Fruit fly (Drosophila melanogaster): ENCODE measurements around the gene Ir68a.
A peak's percentile ranks its signal among the peaks of the same experiment; 100 is the strongest.

Gene Ir68a

dm6 chr3L:11272243-11273012 is 36.4 kb upstream of the Ir68a start (continued):
- TF ChIP-seq YL-1 (GFP tag; optimal IDR thresholded peaks at IDR 0.05) (no peak), CG16779 (GFP tag; IDR thresholded peaks at IDR 0.05) (peak; percentile 55; the same call in 1 of the 2 replicates), MESR4 (GFP tag; optimal IDR thresholded peaks at IDR 0.05) (no peak), unc-4 (GFP tag; IDR thresholded peaks at IDR 0.05; ENCODE audit: partially characterized antibody) (no peak), tup (GFP tag; optimal IDR thresholded peaks at IDR 0.05) (no peak), CG7556 (GFP tag; optimal IDR thresholded peaks at IDR 0.05) (peak; percentile 18), cato (GFP tag; optimal IDR thresholded peaks at IDR 0.05; ENCODE audit: borderline replicate concordance) (no peak), CG1832 (GFP tag; optimal IDR thresholded peaks at IDR 0.05) (no peak), CG11504 (tag; optimal IDR thresholded peaks at IDR 0.05) (peak; percentile 67), C15 (GFP tag; IDR thresholded peaks at IDR 0.05) (no peak), ranshi (GFP tag; IDR thresholded peaks at IDR 0.05) (no peak), CG8944 (GFP tag; optimal IDR thresholded peaks at IDR 0.05) (no peak), CG10147 (GFP tag; optimal IDR thresholded peaks at IDR 0.05) (no peak), CG15011 (GFP tag; optimal IDR thresholded peaks at IDR 0.05) (no peak), Med (GFP tag) (peak; percentile 74), CG17385 (GFP tag; optimal IDR thresholded peaks at IDR 0.05) (peak; percentile 4), CG10462 (GFP tag; optimal IDR thresholded peaks at IDR 0.05) (no peak), CG2678 (tag; optimal IDR thresholded peaks at IDR 0.05) (peak; percentile 76), usp (GFP tag; optimal IDR thresholded peaks at IDR 0.05) (no peak), caup (GFP tag; optimal IDR thresholded peaks at IDR 0.05; ENCODE audit: severe bottlenecking) (no peak), insv (GFP tag; optimal IDR thresholded peaks at IDR 0.05) (no peak), Ssrp (tag; optimal IDR thresholded peaks at IDR 0.05) (no peak), CG11695 (GFP tag; IDR thresholded peaks at IDR 0.05) (peak; percentile 26; the same call in 1 of the 3 replicates), sug (tag; optimal IDR thresholded peaks at IDR 0.05) (no peak), D19A (tag; optimal IDR thresholded peaks at IDR 0.05) (peak; percentile 31), CG16863 (GFP tag; optimal IDR thresholded peaks at IDR 0.05) (no peak), CG9727 (GFP tag; optimal IDR thresholded peaks at IDR 0.05) (peak; percentile 9), BEAF-32 (GFP tag; optimal IDR thresholded peaks at IDR 0.05) (no peak), CG17912 (GFP tag; optimal IDR thresholded peaks at IDR 0.05) (no peak), z (GFP tag; IDR thresholded peaks at IDR 0.05) (no peak), zen (tag; optimal IDR thresholded peaks at IDR 0.05) (no peak), CG13287 (GFP tag; IDR thresholded peaks at IDR 0.05; ENCODE audit: partially characterized antibody) (no peak), CG3847 (GFP tag; IDR thresholded peaks at IDR 0.05) (no peak), Hmx (GFP tag; optimal IDR thresholded peaks at IDR 0.05) (no peak), ATbp (GFP tag; optimal IDR thresholded peaks at IDR 0.05) (no peak), CG30431 (GFP tag; optimal IDR thresholded peaks at IDR 0.05) (no peak), ftz-f1 (GFP tag; optimal IDR thresholded peaks at IDR 0.05) (no peak), CG33557 (GFP tag; optimal IDR thresholded peaks at IDR 0.05) (no peak), Atf6 (GFP tag; IDR thresholded peaks at IDR 0.05) (no peak), tin (GFP tag; optimal IDR thresholded peaks at IDR 0.05) (no peak), CG12659 (GFP tag; optimal IDR thresholded peaks at IDR 0.05) (no peak), CG10267 (tag; optimal IDR thresholded peaks at IDR 0.05) (peak; percentile 3), CG33213 (GFP tag; optimal IDR thresholded peaks at IDR 0.05) (no peak), ro (GFP tag; IDR thresholded peaks at IDR 0.05) (no peak), az2 (GFP tag; optimal IDR thresholded peaks at IDR 0.05) (no peak), dati (GFP tag; IDR thresholded peaks at IDR 0.05) (no peak), CG2889 (GFP tag; IDR thresholded peaks at IDR 0.05) (no peak), CG10979 (tag; optimal IDR thresholded peaks at IDR 0.05) (peak; percentile 21), CG32532 (GFP tag; IDR thresholded peaks at IDR 0.05) (peak; percentile 32; the same call in 1 of the 2 replicates)

All from whole organism, embryonic.